Fruit fly (Drosophila melanogaster) Kc167 (cell line): ENCODE measurements around the gene Kr-h1.

Experiments
- Myc ChIP-seq: fragments of >200 bp; optimal IDR thresholded peaks from 2 replicates; lab custom pipeline; 2017; ENCODE audit warnings: missing external identifiers
- Sin3A ChIP-seq: fragments of >200 bp; optimal IDR thresholded peaks from 2 replicates; lab custom pipeline; 2018; ENCODE audit warnings: missing external identifiers
- psq ChIP-seq: fragments of >200 bp; optimal IDR thresholded peaks from 2 replicates; lab custom pipeline; 2017; ENCODE audit warnings: missing external identifiers

- no peak for TF ChIP-seq Myc
- no peak for TF ChIP-seq Sin3A (lab: Kevin White, UChicago)
- no peak for TF ChIP-seq psq (lab: Kevin White, UChicago)
Observed at dm6 chr2L:6082157-6082645, at the start of gene Kr-h1.
